Fruit fly (Drosophila melanogaster): Measurements from ENCODE around the gene CG16888.

Gene CG16888

dm6 chr2L:13807959-13808358 is 5.1 kb downstream of the CG16888 start (continued):
- TF ChIP-seq jim (GFP tag; optimal IDR thresholded peaks at IDR 0.05): no peak
- TF ChIP-seq OdsH (GFP tag; optimal IDR thresholded peaks at IDR 0.05): peak; percentile 34
- no peak for TF ChIP-seq foxo (GFP tag; optimal IDR thresholded peaks at IDR 0.05)
- no peak for TF ChIP-seq fru (GFP tag; optimal IDR thresholded peaks at IDR 0.05)
- TF ChIP-seq pan (optimal IDR thresholded peaks at IDR 0.05): no peak
- TF ChIP-seq usp (GFP tag; optimal IDR thresholded peaks at IDR 0.05): no peak
- TF ChIP-seq rgr (GFP tag; optimal IDR thresholded peaks at IDR 0.05): peak; percentile 45
- no peak for TF ChIP-seq HLH106 (tag; optimal IDR thresholded peaks at IDR 0.05)
- no peak for TF ChIP-seq Jra (GFP tag; optimal IDR thresholded peaks at IDR 0.05)
- TF ChIP-seq tai (GFP tag; optimal IDR thresholded peaks at IDR 0.05): no peak

dm6 chr2L:13807097-13807496 is 6.0 kb downstream of the CG16888 start:
- TF ChIP-seq fru (GFP tag; optimal IDR thresholded peaks at IDR 0.05) (peak; percentile 42), OdsH (GFP tag; optimal IDR thresholded peaks at IDR 0.05) (peak; percentile 13), h (GFP tag; optimal IDR thresholded peaks at IDR 0.05) (peak; percentile 55), Sp1 (GFP tag; optimal IDR thresholded peaks at IDR 0.05) (no peak), Hr83 (GFP tag; optimal IDR thresholded peaks at IDR 0.05; ENCODE audit: poor library complexity, severe bottlenecking) (peak; percentile 76), brk (GFP tag; optimal IDR thresholded peaks at IDR 0.05) (no peak), rgr (GFP tag; optimal IDR thresholded peaks at IDR 0.05) (peak; percentile 52)

dm6 chr2L:13805170-13805569 is 7.9 kb downstream of the CG16888 start:
- no peak for TF ChIP-seq Hr83 (GFP tag; optimal IDR thresholded peaks at IDR 0.05; ENCODE audit: poor library complexity, severe bottlenecking)
- no peak for TF ChIP-seq Dfd (GFP tag; optimal IDR thresholded peaks at IDR 0.05)
- TF ChIP-seq dsf (GFP tag; optimal IDR thresholded peaks at IDR 0.05; ENCODE audit: borderline replicate concordance): no peak
- no peak for TF ChIP-seq sage (GFP tag; optimal IDR thresholded peaks at IDR 0.05)
- TF ChIP-seq CG32264 (GFP tag; optimal IDR thresholded peaks at IDR 0.05): no peak
- no peak for TF ChIP-seq Vsx2 (GFP tag; optimal IDR thresholded peaks at IDR 0.05; ENCODE audit: partially characterized antibody)
- TF ChIP-seq pan (optimal IDR thresholded peaks at IDR 0.05): no peak
- TF ChIP-seq h (GFP tag; optimal IDR thresholded peaks at IDR 0.05): no peak
- TF ChIP-seq rgr (GFP tag; optimal IDR thresholded peaks at IDR 0.05): no peak
- TF ChIP-seq Jra (GFP tag; optimal IDR thresholded peaks at IDR 0.05): no peak
- TF ChIP-seq br (GFP tag; optimal IDR thresholded peaks at IDR 0.05): no peak
- no peak for TF ChIP-seq brk (GFP tag; optimal IDR thresholded peaks at IDR 0.05)
- no peak for TF ChIP-seq fru (GFP tag; optimal IDR thresholded peaks at IDR 0.05)
- TF ChIP-seq tai (GFP tag; optimal IDR thresholded peaks at IDR 0.05): no peak
- no peak for TF ChIP-seq Hr78 (GFP tag; optimal IDR thresholded peaks at IDR 0.05)
- TF ChIP-seq sv (GFP tag; optimal IDR thresholded peaks at IDR 0.05): no peak

- TF ChIP-seq ey (GFP tag; optimal IDR thresholded peaks at IDR 0.05) (no peak), Dif (GFP tag; optimal IDR thresholded peaks at IDR 0.05; ENCODE audit: partially characterized antibody) (peak; percentile 4), CG32264 (GFP tag; optimal IDR thresholded peaks at IDR 0.05) (no peak), dl (GFP tag; optimal IDR thresholded peaks at IDR 0.05; ENCODE audit: insufficient read depth in 1 of 2, partially characterized antibody in 2 of 2) (no peak), fru (GFP tag; optimal IDR thresholded peaks at IDR 0.05) (no peak), Hr83 (GFP tag; optimal IDR thresholded peaks at IDR 0.05; ENCODE audit: poor library complexity, severe bottlenecking) (peak; percentile 10), dmrt93B (GFP tag; optimal IDR thresholded peaks at IDR 0.05) (no peak), br (GFP tag; optimal IDR thresholded peaks at IDR 0.05) (no peak), sage (GFP tag; optimal IDR thresholded peaks at IDR 0.05) (no peak), HLH106 (tag; optimal IDR thresholded peaks at IDR 0.05) (no peak), Hnf4 (GFP tag; optimal IDR thresholded peaks at IDR 0.05) (no peak), h (GFP tag; optimal IDR thresholded peaks at IDR 0.05) (no peak), foxo (GFP tag; optimal IDR thresholded peaks at IDR 0.05) (no peak), Rel (GFP tag; optimal IDR thresholded peaks at IDR 0.05) (no peak), Rel (tag; optimal IDR thresholded peaks at IDR 0.05) (peak; percentile 8), jim (GFP tag; optimal IDR thresholded peaks at IDR 0.05) (no peak)
Observed at dm6 chr2L:13804561-13805067, 8.4 kb downstream of the CG16888 start.

DNA sequence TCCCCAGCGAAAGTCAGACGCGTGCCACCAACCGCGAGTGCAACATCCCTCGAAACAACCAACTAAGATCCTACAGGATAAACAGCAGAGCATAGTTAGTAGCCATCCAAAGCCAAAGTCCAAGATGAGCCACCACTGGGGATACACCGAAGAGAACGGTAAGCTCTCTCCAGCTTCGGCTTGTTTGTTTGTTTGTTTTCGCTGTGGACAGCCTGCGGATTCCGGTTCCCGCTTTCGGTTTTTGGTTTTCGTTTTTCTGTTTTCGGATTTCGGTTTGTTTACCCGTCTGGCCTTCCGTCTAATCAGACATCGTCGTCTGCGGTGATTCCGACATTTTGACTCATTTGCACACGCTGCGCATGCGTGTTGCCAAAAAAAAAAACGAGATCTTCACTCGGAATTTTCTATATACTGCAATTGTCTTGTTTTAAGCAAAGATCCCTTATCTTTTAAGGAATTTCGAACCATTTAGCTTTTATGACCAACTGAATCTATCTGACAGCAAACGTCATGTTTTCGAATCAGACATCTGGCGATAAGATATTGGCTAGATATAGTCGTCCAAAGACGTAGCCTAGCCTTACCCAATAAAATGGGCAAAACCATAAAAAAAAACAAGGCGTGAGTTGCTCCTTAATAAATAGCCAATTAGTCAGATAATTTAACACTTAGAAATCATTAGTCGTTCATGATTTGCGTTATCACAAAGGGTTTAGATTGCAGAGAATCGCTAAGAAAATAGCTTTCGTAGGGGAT is 9.1 kb downstream of the CG16888 start:
- TF ChIP-seq tai (GFP tag; optimal IDR thresholded peaks at IDR 0.05) (no peak), foxo (GFP tag; optimal IDR thresholded peaks at IDR 0.05) (peak in 1 of 2 experiments; percentile 4), Hr78 (GFP tag; optimal IDR thresholded peaks at IDR 0.05) (no peak), Rel (GFP tag; optimal IDR thresholded peaks at IDR 0.05) (no peak), Rel (tag; optimal IDR thresholded peaks at IDR 0.05) (peak; percentile 52), h (GFP tag; optimal IDR thresholded peaks at IDR 0.05) (no peak), lola (GFP tag; optimal IDR thresholded peaks at IDR 0.05) (no peak), sv (GFP tag; optimal IDR thresholded peaks at IDR 0.05) (no peak), br (GFP tag; optimal IDR thresholded peaks at IDR 0.05) (peak; percentile 44), Mio (GFP tag; optimal IDR thresholded peaks at IDR 0.05) (no peak), Dif (GFP tag; optimal IDR thresholded peaks at IDR 0.05; ENCODE audit: partially characterized antibody) (no peak)

Measured in whole organism, wandering third instar larva.